Worm (Caenorhabditis elegans) whole organism, early embryonic: ENCODE results near the gene F38A5.22.

Source experiments
- B0310.2 ChIP-seq: sonication (generic microtip); optimal IDR thresholded peaks from 2 replicates; lab custom pipeline; 2016; ENCODE audit warnings: mild to moderate bottlenecking, missing genetic modification characterization, missing compliant biosample characterization
- F13C5.2 ChIP-seq: sonication (generic microtip); optimal IDR thresholded peaks from 2 replicates; lab custom pipeline; 2017; ENCODE audit warnings: mild to moderate bottlenecking, missing genetic modification characterization, inconsistent platforms, missing compliant biosample characterization
- ama-1 ChIP-seq: fragments of 150-350 bp; optimal IDR thresholded peaks from 2 replicates; lab custom pipeline; 2014
- ceh-13 ChIP-seq: fragments of 200-800 bp; sonication (Bioruptor generic); optimal IDR thresholded peaks from 2 replicates; lab custom pipeline; 2018; ENCODE audit warnings: mild to moderate bottlenecking, missing genetic modification characterization, missing compliant biosample characterization
- flt-1 ChIP-seq: fragments of 200-800 bp; sonication (Bioruptor generic); IDR thresholded peaks from 2 replicates; pipeline ENCODE4 v1.3.6; 2022; ENCODE audit warnings: missing genetic modification characterization, missing compliant biosample characterization
- hmbx-1 ChIP-seq: sonication (generic microtip); optimal IDR thresholded peaks from 2 replicates; lab custom pipeline; 2016; ENCODE audit warnings: mild to moderate bottlenecking, missing genetic modification characterization, missing compliant biosample characterization
- hmg-4 ChIP-seq: fragments of 200-800 bp; sonication (Bioruptor generic); optimal IDR thresholded peaks from 2 replicates; lab custom pipeline; 2018; ENCODE audit warnings: mild to moderate bottlenecking, missing genetic modification characterization, missing compliant biosample characterization
- hnd-1 ChIP-seq: sonication (generic microtip); optimal IDR thresholded peaks from 2 replicates; lab custom pipeline; 2016; ENCODE audit warnings: missing genetic modification characterization, missing compliant biosample characterization
- pes-1 ChIP-seq: fragments of 200-800 bp; sonication (Bioruptor generic); IDR thresholded peaks from 2 replicates; pipeline ENCODE4 v1.3.6; 2022; ENCODE audit warnings: missing genetic modification reagents, missing genetic modification characterization, missing compliant biosample characterization
- scrt-1 ChIP-seq: fragments of 200-800 bp; sonication (Bioruptor generic); IDR thresholded peaks from 2 replicates; pipeline ENCODE4 v1.3.6; 2022; ENCODE audit warnings: missing genetic modification characterization, missing compliant biosample characterization
- sea-1 ChIP-seq: fragments of 200-800 bp; sonication (Bioruptor generic); conservative IDR thresholded peaks from 2 replicates; pipeline ENCODE4 v1.3.6; 2022; ENCODE audit warnings: missing genetic modification characterization, missing compliant biosample characterization
- tbx-37 ChIP-seq: fragments of 200-800 bp; sonication (Bioruptor generic); conservative IDR thresholded peaks from 2 replicates; pipeline ENCODE4 v1.3.6; 2022; ENCODE audit warnings: missing genetic modification reagents, missing genetic modification characterization, missing compliant biosample characterization

- TF ChIP-seq ama-1 (no peak), tbx-37 (no peak), sea-1 (GFP tag; lab: Robert Waterston, UW) (no peak), hnd-1 (tag; lab: Kevin White, UChicago) (no peak), hmbx-1 (tag; lab: Kevin White, UChicago) (no peak), pes-1 (GFP tag; lab: Robert Waterston, UW) (no peak), hmg-4 (GFP tag; lab: Kevin White, UChicago) (no peak), ceh-13 (no peak), B0310.2 (tag; lab: Kevin White, UChicago) (no peak), F13C5.2 (tag; lab: Kevin White, UChicago) (no peak), scrt-1 (GFP tag; lab: Robert Waterston, UW) (no peak), flt-1 (GFP tag; lab: Robert Waterston, UW) (no peak)
Measured at ce11 chrIV:6574343-6574742, 21.4 kb downstream of the F38A5.22 start.
